Worm (Caenorhabditis elegans) whole organism, mixed stage, embryonic: ENCODE results near the gene grl-7.

ENCODE experiments used
- elt-1 ChIP-seq: sonication (generic microtip); optimal IDR thresholded peaks from 2 replicates; lab custom pipeline; 2017; ENCODE audit warnings: missing genetic modification characterization, mild to moderate bottlenecking, missing compliant biosample characterization, antibody characterized with exemption, moderate library complexity, borderline replicate concordance; ENCODE audit not compliant: insufficient read depth
- elt-3 ChIP-seq: fragments of 150-350 bp; optimal IDR thresholded peaks from 2 replicates; lab custom pipeline; 2014; ENCODE audit warnings: missing biosample characterization, missing genetic modification characterization
- lin-13 ChIP-seq: fragments of 150-350 bp; optimal IDR thresholded peaks from 2 replicates; lab custom pipeline; 2014; ENCODE audit warnings: missing biosample characterization, missing genetic modification characterization
- nhr-76 ChIP-seq: sonication (generic microtip); optimal IDR thresholded peaks from 2 replicates; lab custom pipeline; 2017; ENCODE audit warnings: missing biosample characterization, missing genetic modification characterization

DNA sequence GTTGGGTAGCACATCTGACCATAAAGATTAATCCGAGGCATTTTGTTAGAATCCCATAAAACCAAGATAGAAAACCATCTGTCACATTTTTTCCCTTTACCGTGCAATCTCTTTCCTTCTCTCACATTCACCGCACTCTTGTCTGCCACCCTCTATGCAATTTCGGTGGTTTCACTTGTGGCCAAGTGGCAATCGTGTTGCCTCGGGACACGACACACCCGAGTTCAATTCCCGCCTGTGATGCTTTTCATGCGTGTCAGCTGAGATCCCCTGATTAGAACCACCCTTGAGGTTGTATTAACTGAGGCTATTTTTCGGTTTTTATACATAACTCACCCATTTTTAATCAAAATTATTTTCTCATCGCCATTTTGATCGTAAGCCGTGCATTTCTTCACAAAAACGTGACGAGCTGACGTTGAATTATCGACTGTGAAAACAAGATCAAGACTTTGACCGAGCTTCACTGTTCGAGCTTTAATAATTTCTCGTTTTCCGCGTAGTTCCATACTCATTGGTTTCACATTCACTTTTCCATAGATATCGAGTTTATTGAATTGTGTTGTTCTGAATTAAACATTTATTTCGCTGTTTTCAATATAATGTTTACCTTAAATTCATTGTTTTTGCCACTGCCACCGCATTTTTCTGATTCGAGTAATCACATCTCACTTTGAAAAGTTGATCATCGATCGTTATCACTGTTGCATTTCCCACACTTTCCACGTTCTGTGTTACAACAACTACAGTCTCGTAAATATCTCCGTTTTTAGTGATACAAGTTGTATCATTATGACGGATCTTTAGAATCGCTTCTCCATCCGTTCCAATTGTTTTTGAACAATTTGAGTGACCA is 32.6 kb downstream of the grl-7 start:
- TF ChIP-seq lin-13 (tag; lab: Kevin White, UChicago) (peak; percentile 95), nhr-76 (tag; lab: Kevin White, UChicago) (peak; percentile 81), elt-3 (tag; lab: Kevin White, UChicago) (peak; percentile 91), elt-1 (tag; lab: Kevin White, UChicago) (peak; percentile 83)
